Worm (Caenorhabditis elegans) whole organism, mixed stage, embryonic: Measurements from ENCODE around the gene crls-1.

Experiments used
- M03D4.4 ChIP-seq: sonication (generic microtip); optimal IDR thresholded peaks from 2 replicates; lab custom pipeline; 2017; ENCODE audit warnings: mild to moderate bottlenecking, missing genetic modification characterization, missing compliant biosample characterization
- bed-3 ChIP-seq: fragments of 200-800 bp; sonication (Bioruptor generic); optimal IDR thresholded peaks from 3 replicates; lab custom pipeline; 2018; ENCODE audit warnings: mild to moderate bottlenecking, missing genetic modification characterization, moderate library complexity, missing compliant biosample characterization
- ceh-39 ChIP-seq: fragments of 150-350 bp; optimal IDR thresholded peaks from 2 replicates; lab custom pipeline; 2014; ENCODE audit warnings: missing biosample characterization, missing genetic modification characterization
- ces-1 ChIP-seq: fragments of 150-350 bp; optimal IDR thresholded peaks from 2 replicates; lab custom pipeline; 2014; ENCODE audit warnings: missing biosample characterization, missing genetic modification reagents, missing genetic modification characterization
- drap-1 ChIP-seq: fragments of 200-800 bp; sonication (Bioruptor generic); optimal IDR thresholded peaks from 3 replicates; lab custom pipeline; 2018; ENCODE audit warnings: mild to moderate bottlenecking, missing genetic modification characterization, missing compliant biosample characterization
- elt-3 ChIP-seq: fragments of 150-350 bp; optimal IDR thresholded peaks from 2 replicates; lab custom pipeline; 2014; ENCODE audit warnings: missing biosample characterization, missing genetic modification characterization
- flh-1 ChIP-seq: fragments of 200-800 bp; sonication (Bioruptor generic); optimal IDR thresholded peaks from 2 replicates; lab custom pipeline; 2018; ENCODE audit warnings: mild to moderate bottlenecking, missing genetic modification characterization, moderate library complexity, missing compliant biosample characterization
- lin-32 ChIP-seq: fragments of 200-800 bp; sonication (Bioruptor generic); optimal IDR thresholded peaks from 2 replicates; lab custom pipeline; 2018; ENCODE audit warnings: mild to moderate bottlenecking, missing genetic modification characterization, missing compliant biosample characterization
- lsy-2 ChIP-seq: fragments of 150-350 bp; optimal IDR thresholded peaks from 2 replicates; lab custom pipeline; 2014; ENCODE audit warnings: missing biosample characterization, missing genetic modification characterization
- mep-1 ChIP-seq: fragments of 150-350 bp; optimal IDR thresholded peaks from 2 replicates; lab custom pipeline; 2017; ENCODE audit warnings: missing biosample characterization, missing genetic modification reagents, missing genetic modification characterization, inconsistent platforms
- nhr-28 ChIP-seq: fragments of 150-350 bp; optimal IDR thresholded peaks from 2 replicates; lab custom pipeline; 2014; ENCODE audit warnings: missing biosample characterization, missing genetic modification characterization
- pha-4 ChIP-seq: fragments of 150-350 bp; optimal IDR thresholded peaks from 2 replicates; lab custom pipeline; 2018; ENCODE audit warnings: missing biosample characterization, missing genetic modification reagents, missing genetic modification characterization
- sem-2 ChIP-seq: fragments of 200-800 bp; sonication (Bioruptor generic); optimal IDR thresholded peaks from 2 replicates; lab custom pipeline; 2018; ENCODE audit warnings: mild to moderate bottlenecking, missing genetic modification characterization, missing compliant biosample characterization
- snpc-4 ChIP-seq: fragments of 150-350 bp; optimal IDR thresholded peaks from 2 replicates; lab custom pipeline; 2014; ENCODE audit warnings: missing biosample characterization, missing genetic modification characterization
- sptf-1 ChIP-seq: sonication (generic microtip); optimal IDR thresholded peaks from 2 replicates; lab custom pipeline; 2017; ENCODE audit warnings: mild to moderate bottlenecking, missing genetic modification characterization, moderate library complexity, missing compliant biosample characterization
- tbx-8 ChIP-seq: fragments of 200-800 bp; sonication (Bioruptor generic); optimal IDR thresholded peaks from 2 replicates; lab custom pipeline; 2018; ENCODE audit warnings: mild to moderate bottlenecking, missing genetic modification characterization, moderate library complexity, missing compliant biosample characterization
- unc-39 ChIP-seq: fragments of 150-350 bp; optimal IDR thresholded peaks from 2 replicates; lab custom pipeline; 2014; ENCODE audit warnings: missing biosample characterization, missing genetic modification characterization
- zip-8 ChIP-seq: fragments of 150-350 bp; optimal IDR thresholded peaks from 2 replicates; lab custom pipeline; 2014; ENCODE audit warnings: missing biosample characterization, missing genetic modification characterization

Gene crls-1

ce11 chrIII:868866-869265, 40.8 kb downstream of the crls-1 start:
- no peak for TF ChIP-seq flh-1 (GFP tag; lab: Kevin White, UChicago)
- peak; percentile 69 for TF ChIP-seq lin-32 (GFP tag; lab: Kevin White, UChicago)

DNA sequence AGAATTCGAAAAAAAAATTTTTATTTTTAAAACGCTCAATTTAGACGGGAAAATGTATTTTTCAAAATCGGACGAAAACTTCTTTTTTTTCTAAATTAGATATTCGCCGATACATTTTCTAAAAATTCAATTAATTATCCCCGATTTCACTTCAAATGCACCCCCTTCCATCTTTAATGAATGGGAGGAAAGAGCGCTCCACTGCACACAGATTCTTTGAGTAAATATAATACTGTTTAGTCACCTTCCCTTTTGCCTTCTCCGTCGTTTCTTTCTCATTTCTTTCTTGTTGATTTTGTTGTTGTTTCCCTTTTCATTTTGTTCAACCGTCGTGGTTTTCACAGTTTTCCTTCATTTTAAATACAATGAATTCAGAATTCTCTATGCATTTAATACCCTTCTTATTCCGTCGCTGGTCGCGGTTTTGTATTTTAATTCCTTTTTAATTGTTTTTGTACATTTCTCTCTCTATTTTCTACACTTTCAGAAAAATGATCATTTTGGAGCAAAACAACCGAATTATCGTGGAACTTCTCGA, 47.8 kb downstream of the crls-1 start, which contains the start of gene arx-4:
Gene arx-4, plus strand, starts transcription at position 488 of the 538 bp plus-strand sequence.
- TF ChIP-seq ces-1 (GFP tag; lab: Kevin White, UChicago) (peak; percentile 93), elt-3 (tag; lab: Kevin White, UChicago) (no peak)
- TF ChIP-seq, all 35 proteins: peak for 1

DNA sequence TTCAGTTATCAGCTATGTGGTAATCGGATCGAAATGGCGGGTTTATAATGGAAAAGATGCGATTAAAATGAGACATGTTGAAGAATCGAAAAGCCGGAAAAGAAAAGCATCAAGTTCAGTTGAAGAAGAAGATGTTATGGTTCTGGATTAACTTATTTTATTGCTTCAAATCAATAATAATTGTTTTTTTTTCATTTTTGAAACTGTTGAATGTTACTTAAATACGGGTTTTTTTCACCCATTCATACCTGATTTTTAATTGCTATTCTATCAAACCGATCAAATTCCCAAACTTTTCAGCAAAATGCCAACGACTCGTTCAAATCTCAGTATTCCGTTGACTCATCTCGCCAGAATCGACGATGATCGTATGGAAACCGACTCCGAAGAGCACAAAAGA, 49.8 kb downstream of the crls-1 start, which contains the start of gene exos-4.2:
Gene exos-4.2, plus strand, starts transcription at position 301 of the 400 bp plus-strand sequence.
- TF ChIP-seq bed-3 (no peak), zip-8 (tag; lab: Kevin White, UChicago) (no peak), lsy-2 (tag; lab: Kevin White, UChicago) (no peak), ceh-39 (no peak), M03D4.4 (tag; lab: Kevin White, UChicago) (no peak), sptf-1 (tag; lab: Kevin White, UChicago) (no peak), flh-1 (GFP tag; lab: Kevin White, UChicago) (no peak), tbx-8 (no peak), unc-39 (tag; lab: Kevin White, UChicago) (no peak), nhr-28 (no peak), pha-4 (tag; lab: Kevin White, UChicago) (no peak), snpc-4 (tag; lab: Kevin White, UChicago) (no peak), mep-1 (no peak), drap-1 (no peak), ces-1 (GFP tag; lab: Kevin White, UChicago) (no peak), sem-2 (GFP tag; lab: Kevin White, UChicago) (no peak)
- TF ChIP-seq, all 35 proteins: peak for 0
